Worm (Caenorhabditis elegans) whole organism, L4/young adult: ENCODE results near the gene pqn-67.
A peak's percentile ranks its signal among the peaks of the same experiment; 100 is the strongest.

ENCODE experiments used
- W03F9.2 ChIP-seq: fragments of 150-350 bp; optimal IDR thresholded peaks from 2 replicates; lab custom pipeline; 2014; ENCODE audit warnings: missing biosample characterization, missing genetic modification characterization
- dao-5 ChIP-seq: sonication (generic microtip); optimal IDR thresholded peaks from 2 replicates; lab custom pipeline; 2016; ENCODE audit warnings: missing genotype, missing genetic modification characterization, moderate library complexity, missing compliant biosample characterization
- him-1 ChIP-seq: sonication (generic microtip); optimal IDR thresholded peaks from 2 replicates; lab custom pipeline; 2016; ENCODE audit warnings: missing genotype, missing genetic modification reagents, missing genetic modification characterization, missing compliant biosample characterization

Gene pqn-67

DNA sequence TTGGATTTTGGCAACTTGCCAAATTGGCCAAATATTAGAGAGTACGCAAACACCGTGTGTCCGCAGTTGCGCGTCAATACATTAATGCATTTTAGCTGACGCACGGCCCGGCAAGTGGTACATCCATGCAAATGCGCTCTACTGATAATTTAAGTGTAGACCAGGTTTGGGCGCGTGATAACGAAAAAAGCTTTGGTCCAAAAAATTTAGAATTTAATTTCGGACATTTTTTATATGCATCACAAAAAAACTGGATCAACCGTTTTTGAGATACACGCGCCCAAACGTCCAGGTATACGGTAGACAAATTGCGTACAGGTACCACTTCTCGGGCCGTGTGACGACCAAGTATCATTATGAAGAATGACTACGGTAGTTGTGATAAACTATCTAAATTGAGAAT is 43.7 kb downstream of the pqn-67 start, which contains the start of gene R186.8:
R186.8 (minus strand) TSS at position 58 of the 403 bp plus-strand sequence.
- TF ChIP-seq W03F9.2 (tag; lab: Kevin White, UChicago), result peak; percentile 3
- peak; percentile 55 for TF ChIP-seq him-1 (tag; lab: Kevin White, UChicago)

DNA sequence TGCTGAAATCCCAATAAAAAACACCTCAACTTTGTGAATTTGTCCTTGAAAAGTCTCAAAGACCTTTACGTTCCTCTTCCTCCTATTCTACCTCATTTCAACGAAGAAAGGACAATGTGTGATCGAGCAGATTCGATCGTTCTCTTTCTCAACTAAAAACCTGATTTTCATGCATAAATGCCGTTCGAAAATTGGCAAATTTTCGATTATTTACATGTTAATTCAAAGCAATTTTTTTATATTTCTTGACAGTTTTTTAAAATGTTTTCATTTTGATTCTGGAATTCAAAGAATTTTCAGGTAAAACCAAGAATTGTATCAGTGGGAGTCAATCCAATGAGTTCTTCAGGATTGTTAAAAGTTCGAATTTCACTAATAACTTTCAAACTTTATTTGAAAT is 44.3 kb downstream of the pqn-67 start, which contains the start of gene lin-46:
lin-46 (plus strand) TSS at position 301 of the 400 bp plus-strand sequence.
- TF ChIP-seq dao-5 (tag; lab: Kevin White, UChicago) (no peak), W03F9.2 (tag; lab: Kevin White, UChicago) (no peak), him-1 (tag; lab: Kevin White, UChicago) (no peak)

DNA sequence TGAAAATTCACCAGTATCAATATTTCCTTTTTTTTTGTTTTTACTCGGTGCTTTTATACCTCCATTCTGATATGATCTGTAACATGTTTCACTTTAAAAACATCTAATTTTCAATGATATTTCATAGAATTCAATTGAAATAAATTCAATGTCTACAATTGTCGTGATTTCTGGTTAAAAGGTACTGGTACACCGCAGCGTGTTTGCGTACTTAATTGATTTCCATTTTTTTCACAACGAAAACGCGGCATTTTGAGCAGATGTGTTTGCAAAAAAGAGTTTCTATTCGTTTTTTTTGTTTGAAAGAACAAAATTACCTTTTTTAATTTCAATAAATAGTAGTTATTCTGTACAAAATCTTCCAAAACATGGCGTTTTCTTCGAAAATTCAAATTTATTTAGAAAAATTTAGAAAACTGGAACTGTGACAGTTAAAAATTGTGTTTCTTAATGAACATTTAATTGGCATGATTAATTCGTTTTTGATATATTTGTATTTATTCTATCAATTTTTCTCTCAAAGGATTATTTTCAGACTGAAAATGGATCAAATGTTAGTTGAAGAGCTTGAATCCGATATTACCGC is 46.4 kb downstream of the pqn-67 start, which contains the start of gene pnn-1:
pnn-1 (plus strand) TSS at position 536 of the 586 bp plus-strand sequence.
- no peak for TF ChIP-seq him-1 (tag; lab: Kevin White, UChicago)
- peak; percentile 29 for TF ChIP-seq W03F9.2 (tag; lab: Kevin White, UChicago)

DNA sequence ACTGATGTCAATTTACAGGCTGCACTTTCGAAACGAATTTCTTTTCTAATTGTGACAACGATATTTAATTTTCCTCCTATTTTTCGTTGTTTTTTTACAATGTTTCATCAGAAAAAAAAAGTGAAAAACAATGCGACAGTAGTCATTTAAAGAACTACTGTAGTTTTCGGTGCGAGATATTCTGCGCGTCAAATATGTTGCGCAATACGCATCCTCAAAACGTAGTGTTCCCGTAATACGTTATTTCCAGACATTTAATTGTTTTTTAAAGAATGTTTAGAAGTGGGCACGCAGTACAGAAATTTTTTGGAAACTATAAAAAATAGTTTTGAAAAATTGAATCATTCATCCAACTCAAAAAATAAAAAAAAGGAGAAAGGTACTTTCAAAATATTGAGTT is 49.8 kb downstream of the pqn-67 start:
- TF ChIP-seq dao-5 (tag; lab: Kevin White, UChicago) (no peak), W03F9.2 (tag; lab: Kevin White, UChicago) (no peak), him-1 (tag; lab: Kevin White, UChicago) (no peak)
